Worm (Caenorhabditis elegans): ENCODE measurements around the gene Y39C12A.9.

Y39C12A.9 gene

DNA sequence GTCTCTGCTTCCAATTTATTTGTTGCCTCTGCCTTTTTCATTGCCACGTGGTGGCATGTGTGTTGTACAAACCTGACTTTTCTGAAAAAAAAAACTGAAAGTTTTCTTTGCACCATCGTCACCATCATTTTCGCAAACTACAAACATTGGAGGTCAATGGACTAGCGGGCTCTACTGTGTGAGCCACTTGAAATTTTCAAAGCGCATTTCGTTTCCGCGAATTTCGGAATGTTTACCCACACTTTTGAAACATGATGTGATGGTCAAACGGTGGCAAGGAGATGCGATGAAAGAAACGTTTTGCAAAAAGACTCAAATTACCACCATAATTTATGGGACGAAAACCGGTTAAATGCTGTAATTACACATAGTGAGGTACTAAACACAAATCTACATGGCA lies 51.1 kb downstream of the Y39C12A.9 start:
- TF ChIP-seq unc-62 (GFP tag; optimal IDR thresholded peaks at IDR 0.05), result no peak
